Worm (Caenorhabditis elegans): ENCODE data around the gene C15C7.6.

The C15C7.6 gene

DNA sequence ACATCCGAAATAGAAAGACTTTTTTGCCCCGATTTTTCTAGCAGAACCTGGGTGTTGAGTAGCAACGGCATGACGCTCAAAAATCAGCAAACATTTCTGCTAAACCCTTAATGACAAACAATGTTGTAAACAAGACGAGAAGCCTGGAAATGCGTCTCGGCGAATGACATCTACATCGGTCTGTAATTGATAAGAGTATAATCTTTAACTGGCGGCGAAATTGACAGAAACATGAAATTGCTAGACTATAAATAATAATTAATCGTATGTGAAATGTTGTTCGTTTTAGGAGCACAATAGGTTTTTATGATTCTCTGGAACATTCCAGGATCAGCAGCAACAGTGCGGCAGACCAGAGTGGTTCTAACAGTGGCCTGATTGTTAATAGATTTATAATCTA is 28.7 kb downstream of the C15C7.6 start:
- no peak for TF ChIP-seq lin-32 (GFP tag; optimal IDR thresholded peaks at IDR 0.05)
- no peak for TF ChIP-seq sem-2 (GFP tag; optimal IDR thresholded peaks at IDR 0.05)

DNA sequence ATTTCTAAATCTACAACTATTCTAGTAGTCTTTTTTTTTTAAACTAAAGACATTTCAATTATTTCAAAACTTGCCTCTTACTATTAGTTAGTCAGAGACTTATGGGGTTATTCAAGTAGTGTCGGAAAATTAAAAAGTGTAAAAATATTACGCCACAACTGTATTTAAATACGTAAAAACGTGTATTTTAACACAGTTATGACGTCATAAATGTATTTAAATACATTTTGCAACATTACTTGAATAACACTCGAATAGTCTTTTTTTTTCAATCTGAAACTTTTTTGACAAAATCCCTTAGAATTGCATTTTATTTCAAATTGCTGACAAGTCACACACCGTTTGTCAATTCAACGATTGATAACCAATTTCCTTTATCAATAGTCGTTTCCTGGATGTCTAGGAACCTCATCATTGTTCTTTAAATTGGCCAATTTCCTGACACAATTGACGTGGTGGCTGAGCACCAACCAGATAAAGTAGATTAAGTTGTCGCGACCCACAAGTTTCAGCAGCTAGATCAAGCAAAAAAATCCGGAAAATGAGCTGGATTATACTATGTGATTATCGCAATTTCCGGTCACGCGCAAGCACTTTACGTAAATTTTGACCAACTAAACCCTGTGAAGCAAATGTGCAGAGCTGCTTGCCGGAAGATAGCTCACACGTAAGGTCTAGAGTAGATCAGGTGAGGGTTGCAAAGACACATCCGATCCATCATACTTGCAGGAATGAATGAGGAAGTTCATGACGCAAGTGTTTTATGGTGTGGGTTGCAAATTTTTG is 30.6 kb downstream of the C15C7.6 start:
- TF ChIP-seq M03D4.4 (tag; optimal IDR thresholded peaks at IDR 0.05) (no peak), zip-8 (tag; optimal IDR thresholded peaks at IDR 0.05) (peak; percentile 97)

DNA sequence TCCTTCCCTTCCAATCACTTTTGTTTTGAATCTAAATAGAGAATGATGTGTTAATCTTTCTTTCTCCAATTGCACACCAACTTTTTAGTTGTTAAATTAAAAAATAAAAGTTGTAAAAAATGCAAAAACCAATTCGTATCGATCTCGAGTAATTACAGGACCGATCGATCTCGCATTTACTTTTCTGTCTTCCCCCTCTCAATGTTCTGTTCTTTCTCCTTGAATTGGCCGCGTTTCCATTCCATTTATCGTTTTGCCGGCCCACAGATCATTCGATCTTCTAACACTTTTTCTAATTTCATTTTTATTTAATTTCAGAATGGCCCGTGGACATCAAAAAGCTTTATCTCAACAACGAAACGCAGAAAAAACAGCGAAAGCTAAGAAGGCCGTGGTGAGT is 35.2 kb downstream of the C15C7.6 start, which contains the start of gene K10B3.1:
TSS of gene K10B3.1 (plus strand) at position 301 of the 400 bp plus-strand sequence.
- no peak for TF ChIP-seq unc-120 (tag; optimal IDR thresholded peaks at IDR 0.05; ENCODE audit: poor library complexity, severe bottlenecking)
- no peak for TF ChIP-seq bed-3 (GFP tag; optimal IDR thresholded peaks at IDR 0.05)
- TF ChIP-seq lsy-2 (tag; optimal IDR thresholded peaks at IDR 0.05) = no peak
- TF ChIP-seq unc-62 (GFP tag; optimal IDR thresholded peaks at IDR 0.05) = no peak
- no peak for TF ChIP-seq unc-39 (tag; optimal IDR thresholded peaks at IDR 0.05)
- no peak for TF ChIP-seq elt-1 (tag; optimal IDR thresholded peaks at IDR 0.05; ENCODE audit: borderline replicate concordance, insufficient read depth)
- no peak for TF ChIP-seq M03D4.4 (tag; optimal IDR thresholded peaks at IDR 0.05)
- no peak for TF ChIP-seq blmp-1 (tag; optimal IDR thresholded peaks at IDR 0.05)
- TF ChIP-seq nhr-28 (tag; optimal IDR thresholded peaks at IDR 0.05) = no peak
- no peak for TF ChIP-seq flh-1 (GFP tag; optimal IDR thresholded peaks at IDR 0.05)
- TF ChIP-seq ces-1 (GFP tag; optimal IDR thresholded peaks at IDR 0.05) = no peak
- TF ChIP-seq ham-2 (GFP tag; optimal IDR thresholded peaks at IDR 0.05) = no peak
- no peak for TF ChIP-seq ztf-11 (tag; optimal IDR thresholded peaks at IDR 0.05)
- TF ChIP-seq sptf-1 (tag; optimal IDR thresholded peaks at IDR 0.05) = no peak
- no peak for TF ChIP-seq ceh-83 (GFP tag; optimal IDR thresholded peaks at IDR 0.05)

DNA sequence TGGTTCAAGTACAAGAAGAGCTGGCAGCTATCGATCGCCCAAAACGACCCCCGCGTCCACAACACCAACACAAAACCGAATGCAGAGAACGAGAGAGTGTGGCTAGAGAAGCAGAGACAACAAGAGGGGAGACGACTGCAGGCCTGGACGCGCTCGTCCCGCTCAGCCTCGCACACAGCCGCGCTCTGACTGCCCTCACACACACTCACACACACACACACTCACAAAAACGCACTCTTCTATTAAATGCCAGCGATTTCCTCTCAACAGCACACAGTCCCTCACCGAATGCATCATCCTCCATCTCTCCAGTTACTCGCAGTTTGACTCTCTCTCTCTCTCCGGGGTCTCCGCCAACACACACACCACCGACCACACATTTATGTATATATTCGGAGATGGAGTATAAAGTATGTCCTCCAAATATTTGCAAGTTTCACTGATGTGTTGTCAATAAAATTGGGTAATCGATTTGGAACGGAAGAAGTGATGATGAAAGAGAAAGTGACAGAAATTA is 42.7 kb downstream of the C15C7.6 start:
- TF ChIP-seq mls-2 (tag; optimal IDR thresholded peaks at IDR 0.05) (peak; percentile 95), lin-13 (tag; optimal IDR thresholded peaks at IDR 0.05) (peak; percentile 91), ztf-11 (tag; optimal IDR thresholded peaks at IDR 0.05) (peak; percentile 75), nhr-28 (tag; optimal IDR thresholded peaks at IDR 0.05) (no peak), pha-4 (tag; optimal IDR thresholded peaks at IDR 0.05) (peak; percentile 94), unc-62 (GFP tag; optimal IDR thresholded peaks at IDR 0.05) (peak; percentile 91), mep-1 (tag; optimal IDR thresholded peaks at IDR 0.05) (peak; percentile 96), snpc-4 (tag; optimal IDR thresholded peaks at IDR 0.05) (no peak), ceh-43 (GFP tag; optimal IDR thresholded peaks at IDR 0.05) (no peak), hlh-1 (tag; optimal IDR thresholded peaks at IDR 0.05) (peak; percentile 77), nhr-2 (tag; optimal IDR thresholded peaks at IDR 0.05) (no peak), mab-5 (tag; optimal IDR thresholded peaks at IDR 0.05) (no peak), sem-2 (GFP tag; optimal IDR thresholded peaks at IDR 0.05) (peak; percentile 35), bed-3 (GFP tag; optimal IDR thresholded peaks at IDR 0.05) (no peak), tbx-8 (GFP tag; optimal IDR thresholded peaks at IDR 0.05) (peak; percentile 23), M03D4.4 (tag; optimal IDR thresholded peaks at IDR 0.05) (peak; percentile 78), nhr-76 (tag; optimal IDR thresholded peaks at IDR 0.05) (no peak), nhr-12 (tag; optimal IDR thresholded peaks at IDR 0.05) (no peak), cnd-1 (tag; optimal IDR thresholded peaks at IDR 0.05) (peak; percentile 83), unc-39 (tag; optimal IDR thresholded peaks at IDR 0.05) (peak; percentile 4), flh-1 (GFP tag; optimal IDR thresholded peaks at IDR 0.05) (no peak), zip-8 (tag; optimal IDR thresholded peaks at IDR 0.05) (no peak), ceh-39 (tag; optimal IDR thresholded peaks at IDR 0.05) (peak; percentile 50), nhr-237 (tag; optimal IDR thresholded peaks at IDR 0.05) (peak; percentile 93), elt-3 (tag; optimal IDR thresholded peaks at IDR 0.05) (peak; percentile 61), elt-1 (tag; optimal IDR thresholded peaks at IDR 0.05; ENCODE audit: borderline replicate concordance, insufficient read depth) (no peak), unc-120 (tag; optimal IDR thresholded peaks at IDR 0.05; ENCODE audit: poor library complexity, severe bottlenecking) (peak; percentile 55), drap-1 (GFP tag; optimal IDR thresholded peaks at IDR 0.05) (peak; percentile 93), blmp-1 (tag; optimal IDR thresholded peaks at IDR 0.05) (peak; percentile 86), lsy-2 (tag; optimal IDR thresholded peaks at IDR 0.05) (peak; percentile 58), ceh-83 (GFP tag; optimal IDR thresholded peaks at IDR 0.05) (peak; percentile 44), lin-32 (GFP tag; optimal IDR thresholded peaks at IDR 0.05) (peak; percentile 48), ces-1 (GFP tag; optimal IDR thresholded peaks at IDR 0.05) (peak; percentile 93), sptf-1 (tag; optimal IDR thresholded peaks at IDR 0.05) (peak; percentile 88), ham-2 (GFP tag; optimal IDR thresholded peaks at IDR 0.05) (peak; percentile 74)

Measured in whole organism, mixed stage, embryonic.